Worm (Caenorhabditis elegans): ENCODE data around the gene pqn-41.

Gene pqn-41

ce11 chrIII:1969802-1970201, 64.0 kb downstream of the pqn-41 start, which contains the start of gene moa-1:
Gene moa-1, minus strand, starts transcription at chrIII:1969902.
- TF ChIP-seq skn-1 (tag; optimal IDR thresholded peaks at IDR 0.05) (no peak), peb-1 (tag; optimal IDR thresholded peaks at IDR 0.05) (no peak), snpc-4 (tag; optimal IDR thresholded peaks at IDR 0.05) (no peak), R02D3.7 (tag; optimal IDR thresholded peaks at IDR 0.05) (no peak), nhr-12 (tag; optimal IDR thresholded peaks at IDR 0.05) (no peak)

ce11 chrIII:1970433-1970832, 64.7 kb downstream of the pqn-41 start, which contains the start of gene R155.5:
Gene R155.5, minus strand, starts transcription at chrIII:1970533.
- no peak for TF ChIP-seq unc-62 (GFP tag; optimal IDR thresholded peaks at IDR 0.05)
- no peak for TF ChIP-seq elt-3 (tag; optimal IDR thresholded peaks at IDR 0.05)
- no peak for TF ChIP-seq aly-2 (tag; optimal IDR thresholded peaks at IDR 0.05)
- no peak for TF ChIP-seq lin-39 (tag; optimal IDR thresholded peaks at IDR 0.05)
- no peak for TF ChIP-seq nhr-11 (tag; optimal IDR thresholded peaks at IDR 0.05)
- no peak for TF ChIP-seq ceh-82 (tag; optimal IDR thresholded peaks at IDR 0.05)
- TF ChIP-seq blmp-1 (tag; optimal IDR thresholded peaks at IDR 0.05; ENCODE audit: insufficient read depth) = no peak
- TF ChIP-seq peb-1 (tag; optimal IDR thresholded peaks at IDR 0.05) = no peak
- no peak for TF ChIP-seq ZK546.5 (tag; optimal IDR thresholded peaks at IDR 0.05)
- no peak for TF ChIP-seq egl-27 (tag; optimal IDR thresholded peaks at IDR 0.05)
- no peak for TF ChIP-seq nhr-23 (tag; optimal IDR thresholded peaks at IDR 0.05)
- no peak for TF ChIP-seq ceh-16 (tag; optimal IDR thresholded peaks at IDR 0.05)
- TF ChIP-seq elt-1 (tag; optimal IDR thresholded peaks at IDR 0.05) = no peak

DNA sequence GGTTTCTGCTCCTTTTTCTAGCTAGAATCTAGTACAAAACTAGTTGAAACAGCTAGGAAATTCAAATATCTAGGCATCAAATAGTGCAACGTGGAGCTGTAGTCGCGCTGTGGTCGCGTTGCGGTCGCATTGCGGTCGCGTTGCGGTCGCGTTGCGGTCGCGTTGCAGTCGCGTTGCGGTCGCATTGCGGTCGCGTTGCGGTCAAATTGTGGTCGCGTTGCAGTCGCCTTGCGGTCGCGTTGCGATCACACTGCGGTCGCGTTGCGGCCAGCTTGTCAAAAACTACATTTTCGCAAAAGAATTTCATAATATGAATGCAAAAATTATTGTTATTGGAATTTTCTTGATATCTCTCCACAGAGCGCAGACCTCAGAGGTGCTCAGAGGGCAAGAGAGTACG, 70.2 kb downstream of the pqn-41 start:
- TF ChIP-seq snpc-4 (tag; optimal IDR thresholded peaks at IDR 0.05) (no peak), nhr-129 (tag; optimal IDR thresholded peaks at IDR 0.05) (no peak), ZK546.5 (tag; optimal IDR thresholded peaks at IDR 0.05) (no peak), unc-55 (GFP tag; optimal IDR thresholded peaks at IDR 0.05) (no peak), unc-39 (tag; optimal IDR thresholded peaks at IDR 0.05) (no peak), lin-39 (tag; optimal IDR thresholded peaks at IDR 0.05) (no peak), ceh-16 (tag; optimal IDR thresholded peaks at IDR 0.05) (no peak), R02D3.7 (tag; optimal IDR thresholded peaks at IDR 0.05) (no peak), dmd-4 (tag; optimal IDR thresholded peaks at IDR 0.05) (no peak), sma-3 (GFP tag; optimal IDR thresholded peaks at IDR 0.05) (no peak), nhr-25 (tag; optimal IDR thresholded peaks at IDR 0.05) (no peak), unc-62 (GFP tag; optimal IDR thresholded peaks at IDR 0.05) (no peak), Y55F3AM.14 (GFP tag; optimal IDR thresholded peaks at IDR 0.05) (no peak), peb-1 (tag; optimal IDR thresholded peaks at IDR 0.05) (no peak)

DNA sequence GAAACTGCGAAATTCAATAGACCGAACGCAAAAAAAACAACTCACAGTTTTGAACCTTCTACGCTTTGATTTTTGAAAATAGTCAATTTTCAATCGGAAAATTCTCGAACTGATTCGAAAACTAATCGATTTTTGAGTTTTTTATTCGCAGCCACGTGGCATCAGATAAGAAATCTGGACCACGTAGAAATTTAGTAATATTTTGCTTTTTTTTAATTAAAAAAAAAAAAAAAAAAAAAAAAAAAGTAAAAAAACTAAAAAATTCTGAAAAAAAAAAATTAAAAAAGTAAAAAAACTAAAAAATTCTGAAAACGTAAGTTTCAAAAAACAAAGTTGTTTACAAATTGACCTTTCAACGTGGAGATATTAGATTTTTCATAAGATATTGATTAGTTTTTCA, 70.9 kb downstream of the pqn-41 start, which contains the start of gene R155.3:
R155.3 (minus strand) TSS at position 101 of the 400 bp plus-strand sequence.
- TF ChIP-seq lsy-2 (tag; optimal IDR thresholded peaks at IDR 0.05) = no peak
- no peak for TF ChIP-seq ZK546.5 (tag; optimal IDR thresholded peaks at IDR 0.05)
- TF ChIP-seq nhr-10 (tag; optimal IDR thresholded peaks at IDR 0.05) = no peak
- no peak for TF ChIP-seq crh-2 (tag; optimal IDR thresholded peaks at IDR 0.05)
- no peak for TF ChIP-seq zag-1 (tag; optimal IDR thresholded peaks at IDR 0.05)
- TF ChIP-seq ztf-11 (tag; optimal IDR thresholded peaks at IDR 0.05) = no peak

DNA sequence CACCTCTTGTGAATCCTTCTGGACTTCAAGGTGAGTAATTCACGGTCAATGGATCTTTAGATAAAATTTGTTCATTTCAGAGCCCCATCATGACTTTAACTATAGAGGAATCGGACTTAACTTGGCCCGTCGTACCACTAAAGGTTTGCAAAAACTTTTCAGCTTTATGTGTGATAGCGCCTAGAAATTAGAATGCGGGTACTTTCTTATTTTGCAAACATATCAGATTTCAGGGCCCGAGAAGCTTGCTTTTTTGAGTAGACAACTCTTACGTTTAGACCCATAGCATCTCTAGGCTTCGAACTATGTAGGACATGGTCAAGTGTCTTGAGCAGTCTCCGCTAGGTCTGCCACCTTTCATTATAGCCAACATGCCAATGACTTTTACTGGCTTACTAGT, 71.7 kb downstream of the pqn-41 start:
- TF ChIP-seq F13H6.1 (tag; optimal IDR thresholded peaks at IDR 0.05) (no peak), gmeb-1 (tag; optimal IDR thresholded peaks at IDR 0.05) (no peak), nhr-21 (tag; optimal IDR thresholded peaks at IDR 0.05) (no peak), nhr-129 (tag; optimal IDR thresholded peaks at IDR 0.05) (no peak), dmd-4 (tag; optimal IDR thresholded peaks at IDR 0.05) (no peak), C34F6.9 (tag; optimal IDR thresholded peaks at IDR 0.05) (no peak), ztf-4 (tag; optimal IDR thresholded peaks at IDR 0.05) (no peak), sem-4 (tag; optimal IDR thresholded peaks at IDR 0.05) (no peak), mdl-1 (tag; optimal IDR thresholded peaks at IDR 0.05) (no peak), mab-5 (tag; optimal IDR thresholded peaks at IDR 0.05) (no peak), unc-62 (GFP tag; optimal IDR thresholded peaks at IDR 0.05) (no peak), lin-11 (tag; optimal IDR thresholded peaks at IDR 0.05) (no peak), nhr-23 (tag; optimal IDR thresholded peaks at IDR 0.05) (no peak), alr-1 (tag; optimal IDR thresholded peaks at IDR 0.05) (no peak)

Measured in whole organism, L2 larva.